Worm (Caenorhabditis elegans): ENCODE results near the gene cdr-6.

Gene cdr-6

DNA sequence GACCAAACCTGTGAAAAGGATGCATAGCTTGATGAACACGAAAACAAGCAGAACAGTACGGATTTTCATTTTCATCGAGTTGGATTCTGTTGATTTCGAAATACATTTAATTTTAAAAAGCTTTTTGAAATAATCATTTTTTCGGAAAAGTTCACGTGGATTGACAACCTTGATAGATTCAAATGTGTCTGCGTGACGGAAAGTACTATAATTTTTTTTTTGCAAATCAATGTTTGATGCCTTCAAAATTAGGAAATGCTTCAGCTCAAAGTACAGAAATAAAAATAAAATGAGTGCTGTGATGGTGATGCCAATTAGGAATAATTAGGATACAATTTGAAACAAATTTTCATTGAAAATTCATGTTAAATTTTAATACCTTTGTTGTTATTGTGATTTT lies 7.3 kb upstream of the cdr-6 start, which contains the start of gene C54D10.4:
TSS of gene C54D10.4 (minus strand) at position 101 of the 400 bp plus-strand sequence.
- TF ChIP-seq pqm-1 (tag; optimal IDR thresholded peaks at IDR 0.05): no peak

DNA sequence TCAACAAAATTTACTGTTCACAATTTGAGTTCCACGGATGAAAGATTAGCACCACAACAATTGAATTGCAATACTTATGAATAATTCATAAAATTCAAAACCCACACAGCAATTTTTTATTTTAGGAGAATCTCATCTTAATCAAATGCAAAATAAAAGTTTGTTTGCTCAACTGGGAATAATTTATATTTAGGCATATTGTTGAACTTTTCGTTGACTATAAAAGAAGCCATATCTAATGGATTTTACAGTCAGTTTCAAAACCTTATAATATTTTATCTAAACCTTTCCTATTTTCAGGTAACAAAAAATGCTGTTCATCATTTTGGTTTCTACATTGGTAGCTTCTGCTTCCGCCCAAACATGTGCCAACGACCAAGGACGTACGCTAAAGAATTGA lies 4.8 kb upstream of the cdr-6 start, which contains the start of gene C54D10.3:
TSS of gene C54D10.3 (plus strand) at position 301 of the 400 bp plus-strand sequence.
- TF ChIP-seq gmeb-2 (tag; optimal IDR thresholded peaks at IDR 0.05) (no peak), syd-9 (tag; optimal IDR thresholded peaks at IDR 0.05) (no peak), lin-11 (tag; optimal IDR thresholded peaks at IDR 0.05) (no peak), nhr-232 (tag; optimal IDR thresholded peaks at IDR 0.05) (no peak), nhr-11 (tag; optimal IDR thresholded peaks at IDR 0.05) (no peak), nfya-1 (tag; optimal IDR thresholded peaks at IDR 0.05) (no peak), ceh-30 (tag; optimal IDR thresholded peaks at IDR 0.05) (no peak), fkh-6 (tag; optimal IDR thresholded peaks at IDR 0.05) (no peak), C08G9.2 (tag; optimal IDR thresholded peaks at IDR 0.05) (no peak), Y22D7AL.16 (tag; optimal IDR thresholded peaks at IDR 0.05) (no peak), zip-5 (tag; optimal IDR thresholded peaks at IDR 0.05) (no peak), hlh-8 (tag; optimal IDR thresholded peaks at IDR 0.05) (no peak), ceh-34 (tag; optimal IDR thresholded peaks at IDR 0.05) (no peak), unc-3 (GFP tag; conservative IDR thresholded peaks at IDR 0.05) (no peak), unc-3 (tag; optimal IDR thresholded peaks at IDR 0.05) (no peak)

DNA sequence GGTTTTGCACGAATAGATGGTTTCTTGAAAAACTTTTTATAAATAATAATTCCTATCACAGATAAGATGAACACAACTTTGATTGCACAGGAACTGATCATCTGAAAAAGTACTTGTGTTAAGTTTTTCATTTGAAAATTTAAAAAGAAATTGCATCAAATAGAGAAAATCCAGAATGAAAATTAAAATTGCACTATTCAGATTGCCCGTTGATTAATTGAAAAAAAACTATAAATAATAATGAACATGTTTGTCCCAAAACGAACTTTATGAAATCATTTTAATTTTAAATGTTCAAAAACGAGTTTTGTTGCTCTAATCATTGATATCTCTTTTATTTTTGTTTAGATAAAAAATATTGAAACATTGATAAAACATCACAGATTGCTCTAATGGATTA lies 3.8 kb upstream of the cdr-6 start, which contains the start of gene cdr-3:
TSS of gene cdr-3 (minus strand) at position 101 of the 400 bp plus-strand sequence.
- TF ChIP-seq pros-1 (tag; optimal IDR thresholded peaks at IDR 0.05) (no peak), ceh-14 (tag; optimal IDR thresholded peaks at IDR 0.05) (no peak), ceh-48 (tag; optimal IDR thresholded peaks at IDR 0.05) (no peak), sox-2 (GFP tag; IDR thresholded peaks at IDR 0.05) (no peak), che-1 (tag; optimal IDR thresholded peaks at IDR 0.05) (no peak), ceh-45 (GFP tag; IDR thresholded peaks at IDR 0.05) (no peak), madf-2 (tag; optimal IDR thresholded peaks at IDR 0.05) (no peak), elt-2 (tag; optimal IDR thresholded peaks at IDR 0.05) (no peak), fkh-6 (tag; optimal IDR thresholded peaks at IDR 0.05) (no peak), elt-4 (tag; optimal IDR thresholded peaks at IDR 0.05) (no peak), unc-3 (GFP tag; conservative IDR thresholded peaks at IDR 0.05) (no peak), unc-3 (tag; optimal IDR thresholded peaks at IDR 0.05) (no peak), ceh-18 (tag; optimal IDR thresholded peaks at IDR 0.05) (no peak), hlh-13 (GFP tag; optimal IDR thresholded peaks at IDR 0.05) (no peak), hlh-30 (tag; optimal IDR thresholded peaks at IDR 0.05; ENCODE audit: insufficient read depth) (no peak), ceh-19 (GFP tag; optimal IDR thresholded peaks at IDR 0.05) (no peak)

DNA sequence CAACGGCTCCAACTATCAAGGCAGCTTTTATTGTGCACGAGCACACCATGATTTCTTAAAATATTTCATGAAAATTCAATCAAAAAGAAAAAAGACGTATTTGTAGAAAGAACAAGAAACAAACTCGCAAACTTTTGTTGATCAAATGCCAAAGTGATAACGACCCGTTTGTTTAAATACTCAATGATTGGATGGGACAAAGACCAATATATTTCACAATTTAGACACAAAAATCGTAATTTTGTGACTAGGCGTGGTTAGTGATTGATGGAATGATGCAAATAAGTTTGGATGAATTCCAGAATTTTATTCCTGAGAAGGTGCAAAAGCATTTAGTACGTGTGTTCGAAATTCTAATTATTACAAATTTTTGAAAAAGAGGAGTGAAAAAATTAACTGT lies 2.2 kb upstream of the cdr-6 start, which contains the start of gene cdr-2:
TSS of gene cdr-2 (minus strand) at position 54 of the 400 bp plus-strand sequence.
- no peak for TF ChIP-seq ceh-34 (tag; optimal IDR thresholded peaks at IDR 0.05)
- no peak for TF ChIP-seq ceh-22 (tag; optimal IDR thresholded peaks at IDR 0.05)
- TF ChIP-seq pha-4 (tag; optimal IDR thresholded peaks at IDR 0.05): no peak
- TF ChIP-seq mec-3 (tag; optimal IDR thresholded peaks at IDR 0.05; ENCODE audit: borderline replicate concordance): no peak
- no peak for TF ChIP-seq pat-9 (tag; optimal IDR thresholded peaks at IDR 0.05)
- TF ChIP-seq ceh-30 (tag; optimal IDR thresholded peaks at IDR 0.05): no peak

DNA sequence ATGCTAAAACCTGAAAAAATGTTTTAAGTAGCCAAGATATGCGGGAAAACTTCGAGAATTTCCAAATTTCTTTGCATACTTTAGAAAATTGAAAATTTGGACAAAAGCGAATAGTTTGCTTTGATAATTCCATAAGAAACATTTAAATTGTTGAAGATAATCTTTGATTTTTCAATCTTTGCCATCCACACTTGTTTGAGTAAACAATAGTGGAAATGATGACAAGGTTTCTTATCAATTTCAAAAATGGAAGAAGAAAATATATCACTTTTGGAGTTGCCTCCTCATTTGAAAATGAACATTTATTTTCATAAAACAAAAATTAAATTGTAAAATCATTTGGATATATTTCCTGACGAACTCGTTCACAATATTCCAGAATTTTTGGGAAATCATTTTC lies 861 bp upstream of the cdr-6 start:
- TF ChIP-seq nhr-232 (tag; optimal IDR thresholded peaks at IDR 0.05) (no peak), tbx-2 (tag; optimal IDR thresholded peaks at IDR 0.05) (no peak), ceh-24 (tag; optimal IDR thresholded peaks at IDR 0.05) (no peak), ceh-31 (tag; optimal IDR thresholded peaks at IDR 0.05) (no peak), ceh-34 (tag; optimal IDR thresholded peaks at IDR 0.05) (no peak), mec-3 (tag; optimal IDR thresholded peaks at IDR 0.05; ENCODE audit: borderline replicate concordance) (no peak), npax-4 (tag; optimal IDR thresholded peaks at IDR 0.05) (no peak), pqm-1 (tag; optimal IDR thresholded peaks at IDR 0.05) (no peak)
